Fruit fly (Drosophila melanogaster): Measurements from ENCODE around the gene CG14321.

CG14321 gene

dm6 chr3R:17718760-17719625 lies 14.4 kb upstream of the CG14321 start, which contains the start of gene Pxt (continued):
- TF ChIP-seq mirr (GFP tag; optimal IDR thresholded peaks at IDR 0.05) (no peak), bab2 (GFP tag; optimal IDR thresholded peaks at IDR 0.05) (no peak), grn (GFP tag; optimal IDR thresholded peaks at IDR 0.05) (no peak), Myb (GFP tag; optimal IDR thresholded peaks at IDR 0.05) (no peak), gsb (GFP tag; IDR thresholded peaks at IDR 0.05) (no peak), Rx (GFP tag; IDR thresholded peaks at IDR 0.05) (no peak), Aef1 (GFP tag; IDR thresholded peaks at IDR 0.05) (no peak), abd-A (tag; optimal IDR thresholded peaks at IDR 0.05) (no peak), fru (optimal IDR thresholded peaks at IDR 0.05) (no peak), CG4328 (GFP tag; optimal IDR thresholded peaks at IDR 0.05) (no peak), crol (GFP tag; IDR thresholded peaks at IDR 0.05) (no peak), CG14441 (GFP tag; IDR thresholded peaks at IDR 0.05) (no peak), jumu (GFP tag; optimal IDR thresholded peaks at IDR 0.05) (no peak), CG7987 (GFP tag; optimal IDR thresholded peaks at IDR 0.05) (no peak), CG16813 (GFP tag; IDR thresholded peaks at IDR 0.05; ENCODE audit: partially characterized antibody) (no peak), Jarid2 (GFP tag; optimal IDR thresholded peaks at IDR 0.05) (no peak), corto (GFP tag; optimal IDR thresholded peaks at IDR 0.05) (no peak), insv (GFP tag; optimal IDR thresholded peaks at IDR 0.05) (peak in 1 of 2 experiments; percentile 88), CG42726 (GFP tag; IDR thresholded peaks at IDR 0.05; ENCODE audit: partially characterized antibody) (no peak), Med (GFP tag) (peak; percentile 16), jing (GFP tag; optimal IDR thresholded peaks at IDR 0.05) (no peak), CG11398 (GFP tag; optimal IDR thresholded peaks at IDR 0.05) (no peak), scrt (GFP tag; optimal IDR thresholded peaks at IDR 0.05) (no peak), CG32532 (GFP tag; IDR thresholded peaks at IDR 0.05) (0 out of 2 replicates have a peak, but pooled peaks have one; percentile 11), CG5953 (GFP tag; IDR thresholded peaks at IDR 0.05) (no peak), Dad (GFP tag; optimal IDR thresholded peaks at IDR 0.05) (no peak), Stat92E (GFP tag; optimal IDR thresholded peaks at IDR 0.05) (no peak), Ssrp (tag; optimal IDR thresholded peaks at IDR 0.05) (no peak), Dp (GFP tag; optimal IDR thresholded peaks at IDR 0.05) (peak; percentile 82), twi (tag; optimal IDR thresholded peaks at IDR 0.05) (no peak), Dref (GFP tag; IDR thresholded peaks at IDR 0.05) (peak; percentile 70), CG4730 (GFP tag; IDR thresholded peaks at IDR 0.05) (no peak), CG8290 (GFP tag; optimal IDR thresholded peaks at IDR 0.05) (no peak), CG8290 (tag; optimal IDR thresholded peaks at IDR 0.05) (peak in 1 of 2 experiments; percentile 28), Nf-YA (GFP tag; IDR thresholded peaks at IDR 0.05) (no peak), CG10431 (GFP tag; optimal IDR thresholded peaks at IDR 0.05) (no peak), CG10274 (GFP tag; optimal IDR thresholded peaks at IDR 0.05) (no peak), CG6791 (GFP tag; IDR thresholded peaks at IDR 0.05; ENCODE audit: partially characterized antibody) (peak; percentile 52; the same call in 2 of the 3 replicates), Rfx (GFP tag; IDR thresholded peaks at IDR 0.05) (no peak), Meics (GFP tag; optimal IDR thresholded peaks at IDR 0.05) (no peak), H2.0 (GFP tag; IDR thresholded peaks at IDR 0.05) (no peak), yki (optimal IDR thresholded peaks at IDR 0.05) (no peak), repo (GFP tag; optimal IDR thresholded peaks at IDR 0.05) (no peak), CG2678 (tag; optimal IDR thresholded peaks at IDR 0.05) (no peak), CG34224 (GFP tag; IDR thresholded peaks at IDR 0.05; ENCODE audit: partially characterized antibody) (no peak; the same call in 2 of the 3 replicates), chm (GFP tag; IDR thresholded peaks at IDR 0.05) (no peak), CTCF (GFP tag; optimal IDR thresholded peaks at IDR 0.05) (peak; percentile 53), Poxn (GFP tag; IDR thresholded peaks at IDR 0.05) (no peak), odd (GFP tag; optimal IDR thresholded peaks at IDR 0.05) (no peak), CG33213 (GFP tag; optimal IDR thresholded peaks at IDR 0.05) (no peak), gsb-n (tag; optimal IDR thresholded peaks at IDR 0.05) (no peak)
